Worm (Caenorhabditis elegans) whole organism, late embryonic: ENCODE measurements around the gene C02B8.6.

Experiments
- pha-4 ChIP-seq: fragments of 150-350 bp; optimal IDR thresholded peaks from 2 replicates; lab custom pipeline; 2018; ENCODE audit warnings: missing biosample characterization, missing genetic modification reagents, missing genetic modification characterization
- pqm-1 ChIP-seq: sonication (generic microtip); optimal IDR thresholded peaks from 2 replicates; lab custom pipeline; 2016; ENCODE audit warnings: missing genetic modification characterization, missing compliant biosample characterization
- syd-9 ChIP-seq: sonication (generic microtip); optimal IDR thresholded peaks from 2 replicates; lab custom pipeline; 2016; ENCODE audit warnings: mild to moderate bottlenecking, missing genetic modification characterization, moderate library complexity, missing compliant biosample characterization
- ttx-3 ChIP-seq: sonication (generic microtip); optimal IDR thresholded peaks from 2 replicates; lab custom pipeline; 2016; ENCODE audit warnings: missing genetic modification reagents, missing genetic modification characterization, missing compliant biosample characterization
- unc-86 ChIP-seq: sonication (generic microtip); optimal IDR thresholded peaks from 2 replicates; lab custom pipeline; 2016; ENCODE audit warnings: missing genetic modification characterization, missing compliant biosample characterization

DNA sequence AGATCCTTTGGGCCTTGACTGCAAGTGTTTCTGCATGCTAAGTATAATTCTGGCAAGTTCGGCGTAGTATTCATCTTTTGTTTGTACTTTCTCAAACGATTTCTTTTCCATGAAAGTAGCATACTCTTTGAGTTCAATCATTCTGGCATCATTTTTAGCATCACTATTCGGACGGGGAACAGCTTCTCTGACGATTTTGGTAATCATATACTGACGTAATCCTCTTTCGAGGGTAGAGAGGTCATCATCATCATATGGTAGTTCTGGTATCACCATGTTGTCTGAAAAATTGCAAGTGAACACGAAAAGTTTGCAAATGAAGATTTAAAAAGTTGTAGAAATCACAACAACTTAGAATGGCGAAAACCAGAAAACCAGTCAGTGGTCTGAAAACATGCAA is 26.7 kb upstream of the C02B8.6 start, which contains the start of gene F22F1.3:
- TF ChIP-seq pqm-1 (tag; lab: Kevin White, UChicago) (no peak), ttx-3 (no peak), syd-9 (tag; lab: Kevin White, UChicago) (no peak), pha-4 (tag; lab: Kevin White, UChicago) (no peak), unc-86 (tag; lab: Kevin White, UChicago) (no peak)
